Fruit fly (Drosophila melanogaster): ENCODE measurements around the gene CG11262.

CG11262 gene

DNA sequence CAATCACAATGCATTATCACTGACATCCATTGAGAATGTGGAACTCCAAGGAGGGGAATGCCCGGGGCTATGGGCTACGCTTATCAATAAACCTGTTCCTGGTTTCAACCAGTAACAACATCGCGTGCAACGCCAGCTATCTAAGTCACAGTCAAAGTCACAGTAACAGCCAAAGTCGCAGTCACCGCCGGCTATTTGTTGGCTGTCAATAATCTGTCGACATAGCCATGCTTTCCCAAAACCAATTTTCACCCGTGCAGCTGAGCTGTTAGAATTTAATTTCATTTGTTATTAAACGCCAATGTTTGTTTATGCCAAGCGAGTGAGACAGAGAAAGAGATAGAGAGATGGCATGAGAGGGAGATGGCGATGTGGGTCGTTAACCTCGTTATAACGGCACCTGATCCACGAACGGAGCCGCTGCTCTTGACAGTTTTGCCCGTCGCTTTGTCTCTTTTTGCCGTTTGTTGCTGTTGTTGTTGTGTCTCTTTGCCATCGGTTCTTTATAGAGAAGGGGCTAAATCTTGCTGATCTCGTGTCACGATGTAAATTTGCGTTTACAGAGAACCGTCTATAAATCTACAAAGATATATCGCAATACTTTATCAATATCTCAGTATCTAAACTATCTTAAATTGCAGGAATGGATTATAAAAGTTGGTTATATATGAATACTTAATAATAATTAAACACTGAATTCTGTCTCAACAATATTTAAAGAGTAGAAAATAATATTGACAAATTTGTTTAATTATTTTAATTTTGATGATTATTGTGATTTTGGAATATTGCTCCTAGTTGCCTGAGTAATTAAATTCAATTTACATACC, 37.4 kb downstream of the CG11262 start (continued):
- TF ChIP-seq HLH4C (GFP tag; IDR thresholded peaks at IDR 0.05; ENCODE audit: partially characterized antibody) (no peak), Six4 (GFP tag; optimal IDR thresholded peaks at IDR 0.05) (no peak), otp (GFP tag; IDR thresholded peaks at IDR 0.05) (no peak), CG18764 (GFP tag; optimal IDR thresholded peaks at IDR 0.05) (no peak), hb (GFP tag; IDR thresholded peaks at IDR 0.05; ENCODE audit: partially characterized antibody) (no peak), Atf-2 (GFP tag; optimal IDR thresholded peaks at IDR 0.05) (no peak), pita (GFP tag; optimal IDR thresholded peaks at IDR 0.05) (no peak), CG14441 (GFP tag; IDR thresholded peaks at IDR 0.05) (no peak), knrl (GFP tag; IDR thresholded peaks at IDR 0.05; ENCODE audit: partially characterized antibody) (peak; percentile 29; the same call in 1 of the 3 replicates), bowl (GFP tag; IDR thresholded peaks at IDR 0.05) (no peak), CG10565 (GFP tag; optimal IDR thresholded peaks at IDR 0.05) (no peak), Dad (GFP tag; optimal IDR thresholded peaks at IDR 0.05) (no peak), Hey (tag; optimal IDR thresholded peaks at IDR 0.05) (no peak), fu2 (GFP tag; optimal IDR thresholded peaks at IDR 0.05) (no peak), CG2199 (GFP tag; IDR thresholded peaks at IDR 0.05) (peak; percentile 73; the same call in 1 of the 3 replicates), vfl (GFP tag; optimal IDR thresholded peaks at IDR 0.05) (no peak), croc (GFP tag; conservative IDR thresholded peaks at IDR 0.05) (no peak), nerfin-1 (tag; optimal IDR thresholded peaks at IDR 0.05) (no peak), CG8478 (optimal IDR thresholded peaks at IDR 0.05) (no peak), CG4282 (GFP tag; optimal IDR thresholded peaks at IDR 0.05) (no peak), CG6765 (GFP tag; optimal IDR thresholded peaks at IDR 0.05) (no peak), CG15514 (GFP tag; optimal IDR thresholded peaks at IDR 0.05) (no peak), fru (optimal IDR thresholded peaks at IDR 0.05) (no peak), Deaf1 (tag; optimal IDR thresholded peaks at IDR 0.05) (no peak), kah (GFP tag; optimal IDR thresholded peaks at IDR 0.05) (no peak), cato (GFP tag; optimal IDR thresholded peaks at IDR 0.05; ENCODE audit: borderline replicate concordance) (no peak), Hsf (GFP tag; optimal IDR thresholded peaks at IDR 0.05) (no peak), CG11398 (GFP tag; optimal IDR thresholded peaks at IDR 0.05) (peak; percentile 2), Rfx (GFP tag; IDR thresholded peaks at IDR 0.05) (no peak), CG10321 (GFP tag; IDR thresholded peaks at IDR 0.05) (no peak), CG14710 (tag; optimal IDR thresholded peaks at IDR 0.05) (peak; percentile 49), CG17361 (GFP tag; IDR thresholded peaks at IDR 0.05) (peak; percentile 75), CG32772 (GFP tag; IDR thresholded peaks at IDR 0.05) (no peak), CG18476 (GFP tag; optimal IDR thresholded peaks at IDR 0.05) (no peak), chm (GFP tag; IDR thresholded peaks at IDR 0.05) (peak; percentile 45; the same call in 1 of the 2 replicates), phol (tag; optimal IDR thresholded peaks at IDR 0.05) (peak; percentile 37), HHEX (GFP tag; optimal IDR thresholded peaks at IDR 0.05) (no peak), br (optimal IDR thresholded peaks at IDR 0.05) (no peak), CG10959 (GFP tag; IDR thresholded peaks at IDR 0.05) (no peak), CHES-1-like (GFP tag; optimal IDR thresholded peaks at IDR 0.05) (no peak), CG1024 (GFP tag; IDR thresholded peaks at IDR 0.05) (0 out of 2 replicates have a peak, but pooled peaks have one; percentile 5), Lim3 (GFP tag; IDR thresholded peaks at IDR 0.05) (no peak), al (GFP tag; IDR thresholded peaks at IDR 0.05) (no peak), bab2 (GFP tag; optimal IDR thresholded peaks at IDR 0.05) (no peak), CG31388 (GFP tag; optimal IDR thresholded peaks at IDR 0.05) (no peak), CG8089 (GFP tag; optimal IDR thresholded peaks at IDR 0.05) (no peak), CG43689 (GFP tag; IDR thresholded peaks at IDR 0.05) (0 out of 2 replicates have a peak, but pooled peaks have one; percentile 3), Eip74EF (GFP tag; optimal IDR thresholded peaks at IDR 0.05) (no peak), Ravus (GFP tag; IDR thresholded peaks at IDR 0.05) (no peak), dysf (GFP tag; IDR thresholded peaks at IDR 0.05) (0 out of 3 replicates have a peak, but pooled peaks have one; percentile 28), nmo (GFP tag; optimal IDR thresholded peaks at IDR 0.05) (peak; percentile 30)

Measured in whole organism, embryonic.